Fruit fly (Drosophila melanogaster): ENCODE results near the gene Pgk.
A peak's percentile ranks its signal among the peaks of the same experiment; 100 is the strongest.

Gene Pgk

dm6 chr2L:2727812-2728211 lies 25.1 kb downstream of the Pgk start:
- TF ChIP-seq CG4282 (GFP tag; optimal IDR thresholded peaks at IDR 0.05) (no peak), CG13123 (GFP tag; optimal IDR thresholded peaks at IDR 0.05) (no peak), wek (GFP tag; optimal IDR thresholded peaks at IDR 0.05) (no peak), Drgx (GFP tag; IDR thresholded peaks at IDR 0.05) (peak; percentile 37; the same call in 1 of the 2 replicates), grn (GFP tag; optimal IDR thresholded peaks at IDR 0.05) (peak; percentile 20), shn (GFP tag; optimal IDR thresholded peaks at IDR 0.05) (no peak), Adf1 (GFP tag; IDR thresholded peaks at IDR 0.05) (peak; percentile 14), CG17361 (GFP tag; IDR thresholded peaks at IDR 0.05) (no peak), Deaf1 (tag; optimal IDR thresholded peaks at IDR 0.05) (peak; percentile 29), Hand (GFP tag; optimal IDR thresholded peaks at IDR 0.05) (no peak), chinmo (GFP tag; IDR thresholded peaks at IDR 0.05; ENCODE audit: partially characterized antibody) (0 out of 4 replicates have a peak, but pooled peaks have one; percentile 8), tna (GFP tag; IDR thresholded peaks at IDR 0.05; ENCODE audit: partially characterized antibody) (no peak), CG9437 (GFP tag; optimal IDR thresholded peaks at IDR 0.05) (no peak), ems (GFP tag; optimal IDR thresholded peaks at IDR 0.05) (no peak), p53 (GFP tag; optimal IDR thresholded peaks at IDR 0.05) (no peak), gt (GFP tag; IDR thresholded peaks at IDR 0.05) (no peak), bsh (GFP tag; optimal IDR thresholded peaks at IDR 0.05) (peak in 1 of 2 experiments; percentile 41), nom (GFP tag; optimal IDR thresholded peaks at IDR 0.05) (peak; percentile 31)

- TF ChIP-seq CG2875 (GFP tag; optimal IDR thresholded peaks at IDR 0.05) (no peak), CG7963 (GFP tag; IDR thresholded peaks at IDR 0.05; ENCODE audit: partially characterized antibody) (0 out of 3 replicates have a peak, but pooled peaks have one; percentile 10), CG3163 (GFP tag; optimal IDR thresholded peaks at IDR 0.05) (no peak), wdn (GFP tag; IDR thresholded peaks at IDR 0.05) (peak; percentile 4; the same call in 1 of the 2 replicates), sug (tag; optimal IDR thresholded peaks at IDR 0.05) (peak; percentile 26), Med (GFP tag) (peak; percentile 48), z (GFP tag; IDR thresholded peaks at IDR 0.05) (peak; percentile 41; the same call in 1 of the 3 replicates), CG18476 (GFP tag; optimal IDR thresholded peaks at IDR 0.05) (no peak), CG6175 (GFP tag; IDR thresholded peaks at IDR 0.05) (0 out of 3 replicates have a peak, but pooled peaks have one; percentile 32), row (GFP tag; IDR thresholded peaks at IDR 0.05) (0 out of 3 replicates have a peak, but pooled peaks have one; percentile 7), rib (GFP tag; IDR thresholded peaks at IDR 0.05) (peak; percentile 74; the same call in 1 of the 2 replicates), sr (GFP tag; IDR thresholded peaks at IDR 0.05) (0 out of 3 replicates have a peak, but pooled peaks have one; percentile 3), NFAT (GFP tag; IDR thresholded peaks at IDR 0.05) (0 out of 2 replicates have a peak, but pooled peaks have one; percentile 4), bab2 (GFP tag; optimal IDR thresholded peaks at IDR 0.05) (no peak), ci (GFP tag; IDR thresholded peaks at IDR 0.05) (0 out of 3 replicates have a peak, but pooled peaks have one; percentile 33), mirr (GFP tag; optimal IDR thresholded peaks at IDR 0.05) (peak; percentile 38), zfh1 (GFP tag; IDR thresholded peaks at IDR 0.05) (no peak), Bdp1 (GFP tag; optimal IDR thresholded peaks at IDR 0.05) (no peak), Rfx (GFP tag; IDR thresholded peaks at IDR 0.05) (peak; percentile 47; the same call in 1 of the 2 replicates), sima (GFP tag; optimal IDR thresholded peaks at IDR 0.05) (no peak), kay (GFP tag; optimal IDR thresholded peaks at IDR 0.05) (no peak), crol (GFP tag; IDR thresholded peaks at IDR 0.05) (peak; percentile 69), cas (GFP tag; IDR thresholded peaks at IDR 0.05) (no peak), chinmo (GFP tag; IDR thresholded peaks at IDR 0.05; ENCODE audit: partially characterized antibody) (peak; percentile 78; the same call in 3 of the 4 replicates), chm (GFP tag; IDR thresholded peaks at IDR 0.05) (peak; percentile 10; the same call in 1 of the 2 replicates), CG13894 (tag; optimal IDR thresholded peaks at IDR 0.05) (peak; percentile 97), Dbx (GFP tag; IDR thresholded peaks at IDR 0.05) (0 out of 3 replicates have a peak, but pooled peaks have one; percentile 6), CG31388 (GFP tag; optimal IDR thresholded peaks at IDR 0.05) (no peak), CG12769 (tag; optimal IDR thresholded peaks at IDR 0.05) (peak; percentile 87), CG16813 (GFP tag; IDR thresholded peaks at IDR 0.05; ENCODE audit: partially characterized antibody) (no peak), sd (tag; optimal IDR thresholded peaks at IDR 0.05) (peak; percentile 92), CG31224 (GFP tag; IDR thresholded peaks at IDR 0.05) (peak; percentile 51), CG8290 (GFP tag; optimal IDR thresholded peaks at IDR 0.05) (no peak), CG8290 (tag; optimal IDR thresholded peaks at IDR 0.05) (peak in 1 of 2 experiments; percentile 2)
Measured at dm6 chr2L:2727364-2727763, 25.5 kb downstream of the Pgk start.
